Worm (Caenorhabditis elegans) whole organism, L1 larva: ENCODE measurements around the gene F11A10.6.

Experiments used
- C04F5.9 ChIP-seq: sonication (generic microtip); optimal IDR thresholded peaks from 2 replicates; lab custom pipeline; 2016; ENCODE audit warnings: missing genetic modification characterization, missing compliant biosample characterization
- C34B4.2 ChIP-seq: sonication (generic microtip); optimal IDR thresholded peaks from 2 replicates; lab custom pipeline; 2017; ENCODE audit warnings: mild to moderate bottlenecking, missing genetic modification characterization, missing compliant biosample characterization
- aha-1 ChIP-seq: fragments of 150-350 bp; optimal IDR thresholded peaks from 2 replicates; lab custom pipeline; 2014; ENCODE audit warnings: missing biosample characterization, missing genetic modification characterization
- ama-1 ChIP-seq: fragments of 150-350 bp; optimal IDR thresholded peaks from 2 replicates; lab custom pipeline; 2014
- blmp-1 ChIP-seq: fragments of 150-350 bp; optimal IDR thresholded peaks from 2 replicates; lab custom pipeline; 2014; ENCODE audit warnings: missing biosample characterization, missing genetic modification characterization
- ceh-8 ChIP-seq: fragments of 200-800 bp; sonication (Bioruptor generic); optimal IDR thresholded peaks from 2 replicates; lab custom pipeline; 2018; ENCODE audit warnings: mild to moderate bottlenecking, missing genetic modification characterization, moderate library complexity, missing compliant biosample characterization
- efl-1 ChIP-seq, 4 experiments: fragments of 150-350 bp; optimal IDR thresholded peaks in 3 of 4; peaks in 1 of 4; 1 replicate in 1 of 4; 2 replicates in 3 of 4; lab custom pipeline; 2014; ENCODE audit warnings: missing biosample characterization in 2 of 4, missing genetic modification characterization in 2 of 4, missing genetic modification reagents in 2 of 4
- efl-3 ChIP-seq: fragments of 200-800 bp; sonication (Bioruptor generic); optimal IDR thresholded peaks from 2 replicates; lab custom pipeline; 2018; ENCODE audit warnings: mild to moderate bottlenecking, missing genetic modification characterization, missing compliant biosample characterization
- egl-13 ChIP-seq: sonication (generic microtip); optimal IDR thresholded peaks from 2 replicates; lab custom pipeline; 2016; ENCODE audit warnings: missing genotype, missing genetic modification reagents, missing genetic modification characterization, missing compliant biosample characterization
- fkh-4 ChIP-seq: sonication (generic microtip); optimal IDR thresholded peaks from 2 replicates; lab custom pipeline; 2016; ENCODE audit warnings: missing compliant biosample characterization, missing genetic modification characterization, borderline replicate concordance
- fkh-8 ChIP-seq: sonication (generic microtip); optimal IDR thresholded peaks from 2 replicates; lab custom pipeline; 2016; ENCODE audit warnings: mild to moderate bottlenecking, missing genetic modification characterization, missing compliant biosample characterization
- fos-1 ChIP-seq: fragments of 150-350 bp; optimal IDR thresholded peaks from 2 replicates; lab custom pipeline; 2014; ENCODE audit warnings: missing biosample characterization, missing genetic modification characterization
- grh-1 ChIP-seq: fragments of 200-800 bp; sonication (Bioruptor generic); IDR thresholded peaks from 2 replicates; pipeline ENCODE4 v1.3.6; 2022; ENCODE audit warnings: missing genetic modification reagents, missing genetic modification characterization, missing compliant biosample characterization
- hlh-17 ChIP-seq: fragments of 200-800 bp; sonication (Bioruptor generic); optimal IDR thresholded peaks from 2 replicates; lab custom pipeline; 2018; ENCODE audit warnings: missing genetic modification characterization, mild to moderate bottlenecking, missing compliant biosample characterization, moderate library complexity, borderline replicate concordance
- hlh-4 ChIP-seq: sonication (generic microtip); optimal IDR thresholded peaks from 2 replicates; lab custom pipeline; 2016; ENCODE audit warnings: mild to moderate bottlenecking, missing genetic modification characterization, missing compliant biosample characterization
- hpl-2 ChIP-seq: fragments of 150-350 bp; optimal IDR thresholded peaks from 2 replicates; lab custom pipeline; 2014; ENCODE audit warnings: missing biosample characterization, missing genetic modification reagents, missing genetic modification characterization
- isw-1 ChIP-seq: fragments of 200-800 bp; sonication (Bioruptor generic); IDR thresholded peaks from 2 replicates; pipeline ENCODE4 v1.3.6; 2022; ENCODE audit warnings: missing genetic modification characterization, missing compliant biosample characterization
- lin-14 ChIP-seq: fragments of 200-800 bp; sonication (Bioruptor generic); optimal IDR thresholded peaks from 2 replicates; lab custom pipeline; 2018; ENCODE audit warnings: mild to moderate bottlenecking, missing genetic modification characterization, moderate library complexity, missing compliant biosample characterization
- lin-15B ChIP-seq: fragments of 150-350 bp; sonication (generic microtip); optimal IDR thresholded peaks from 3 replicates; lab custom pipeline; 2014; ENCODE audit warnings: missing biosample characterization, missing genetic modification characterization
- mdl-1 ChIP-seq, 2 experiments: fragments of 150-350 bp; optimal IDR thresholded peaks; 2 replicates each; lab custom pipeline; 2014 to 2017; ENCODE audit warnings: missing biosample characterization in 2 of 2, missing genetic modification characterization in 2 of 2, inconsistent platforms in 1 of 2
- mef-2 ChIP-seq: fragments of 150-350 bp; optimal IDR thresholded peaks from 2 replicates; lab custom pipeline; 2014; ENCODE audit warnings: missing biosample characterization, missing genetic modification characterization
- mep-1 ChIP-seq: fragments of 150-350 bp; optimal IDR thresholded peaks from 2 replicates; lab custom pipeline; 2014; ENCODE audit warnings: missing biosample characterization, missing genetic modification characterization
- nhr-11 ChIP-seq: fragments of 150-350 bp; optimal IDR thresholded peaks from 2 replicates; lab custom pipeline; 2014; ENCODE audit warnings: missing biosample characterization, missing genetic modification characterization
- nhr-12 ChIP-seq: sonication (generic microtip); optimal IDR thresholded peaks from 2 replicates; lab custom pipeline; 2017; ENCODE audit warnings: missing biosample characterization, missing genetic modification characterization
- nhr-20 ChIP-seq: sonication (generic microtip); optimal IDR thresholded peaks from 2 replicates; lab custom pipeline; 2016; ENCODE audit warnings: mild to moderate bottlenecking, missing genetic modification characterization, missing compliant biosample characterization
- nhr-28 ChIP-seq: fragments of 150-350 bp; optimal IDR thresholded peaks from 2 replicates; lab custom pipeline; 2014; ENCODE audit warnings: missing biosample characterization, missing genetic modification characterization
- nhr-71 ChIP-seq: sonication (generic microtip); optimal IDR thresholded peaks from 2 replicates; lab custom pipeline; 2016; ENCODE audit warnings: mild to moderate bottlenecking, missing genetic modification characterization, moderate library complexity, missing compliant biosample characterization
- nhr-84 ChIP-seq: sonication (generic microtip); optimal IDR thresholded peaks from 2 replicates; lab custom pipeline; 2017; ENCODE audit warnings: missing biosample characterization, missing genetic modification characterization
- rnt-1 ChIP-seq: sonication (generic microtip); optimal IDR thresholded peaks from 2 replicates; lab custom pipeline; 2016; ENCODE audit warnings: mild to moderate bottlenecking, missing genetic modification characterization, moderate library complexity, missing compliant biosample characterization
- skn-1 ChIP-seq: fragments of 150-350 bp; optimal IDR thresholded peaks from 2 replicates; lab custom pipeline; 2014; ENCODE audit warnings: missing biosample characterization, missing genetic modification characterization
- sptf-1 ChIP-seq: fragments of 150-350 bp; optimal IDR thresholded peaks from 2 replicates; lab custom pipeline; 2014; ENCODE audit warnings: missing biosample characterization, missing genetic modification characterization
- swsn-7 ChIP-seq: sonication (generic microtip); optimal IDR thresholded peaks from 2 replicates; lab custom pipeline; 2016; ENCODE audit warnings: missing genetic modification characterization, missing compliant biosample characterization
- tbx-2 ChIP-seq: sonication (generic microtip); optimal IDR thresholded peaks from 2 replicates; lab custom pipeline; 2016; ENCODE audit warnings: missing genetic modification characterization, missing compliant biosample characterization
- tlp-1 ChIP-seq: fragments of 150-350 bp; optimal IDR thresholded peaks from 2 replicates; lab custom pipeline; 2014; ENCODE audit warnings: missing biosample characterization, missing genetic modification characterization
- unc-30 ChIP-seq: sonication (generic microtip); optimal IDR thresholded peaks from 2 replicates; lab custom pipeline; 2017; ENCODE audit warnings: missing biosample characterization, missing genetic modification characterization
- unc-86 ChIP-seq: sonication (generic microtip); optimal IDR thresholded peaks from 2 replicates; lab custom pipeline; 2016; ENCODE audit warnings: missing genetic modification characterization, missing compliant biosample characterization
- vab-15 ChIP-seq: sonication (generic microtip); optimal IDR thresholded peaks from 2 replicates; lab custom pipeline; 2017; ENCODE audit warnings: missing genotype, mild to moderate bottlenecking, missing genetic modification characterization, missing compliant biosample characterization
- ztf-11 ChIP-seq, 2 experiments: sonication (generic microtip); optimal IDR thresholded peaks; 2 replicates each; lab custom pipeline; 2016 to 2017; ENCODE audit warnings: missing genetic modification characterization in 2 of 2, missing biosample characterization in 1 of 2, missing compliant biosample characterization in 1 of 2
- ztf-4 ChIP-seq: fragments of 150-350 bp; optimal IDR thresholded peaks from 2 replicates; lab custom pipeline; 2014; ENCODE audit warnings: missing biosample characterization, missing genetic modification characterization

The F11A10.6 gene

DNA sequence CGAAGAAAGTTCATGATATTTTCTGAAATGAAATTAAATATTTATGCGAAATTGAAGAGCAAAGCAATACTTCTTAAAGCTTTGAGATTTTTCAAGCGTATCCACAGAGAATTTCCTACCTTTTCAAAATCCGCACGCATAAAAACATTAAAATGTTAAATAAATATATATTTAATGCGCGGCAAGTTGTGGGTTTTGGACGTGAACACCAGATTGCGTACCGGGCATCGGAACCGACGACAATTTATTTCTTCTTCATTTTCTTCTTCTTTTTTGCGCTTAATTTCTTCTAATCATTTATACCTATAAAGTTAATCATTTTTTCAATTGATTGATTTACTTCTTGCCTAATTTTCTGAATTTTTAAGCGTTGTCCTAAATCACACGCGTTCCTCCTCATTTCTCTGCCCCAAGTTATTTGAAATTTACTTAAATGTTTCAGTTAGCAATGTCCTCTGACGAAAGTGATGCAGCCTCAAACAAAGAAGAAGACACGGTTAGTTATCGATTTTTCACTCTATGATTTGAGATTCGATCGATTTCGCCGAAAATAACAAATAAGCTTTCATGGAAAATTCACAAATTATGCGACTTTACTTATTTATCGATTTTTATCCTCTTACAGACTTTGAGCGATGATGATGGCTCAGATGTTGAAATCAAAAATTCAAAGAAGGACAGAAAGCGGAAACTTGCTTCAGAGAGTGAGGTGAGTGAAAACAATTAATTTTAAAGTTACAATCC, 38.2 kb downstream of the F11A10.6 start, which contains the start of the genes bre-5 and spt-5 (continued):
- TF ChIP-seq mef-2 (tag; lab: Kevin White, UChicago) (no peak), hlh-4 (tag; lab: Kevin White, UChicago) (no peak), sptf-1 (tag; lab: Kevin White, UChicago) (no peak), lin-14 (GFP tag; lab: Kevin White, UChicago) (no peak), nhr-84 (no peak), efl-1 (optimal IDR thresholded peaks at IDR 0.05; lab: Kevin White, UChicago) (peak; percentile 24 to 47), efl-1 (GFP tag; optimal IDR thresholded peaks at IDR 0.05 in 1 of 2; lab: Kevin White, UChicago) (peak; percentile 50 to 72), nhr-12 (tag; lab: Kevin White, UChicago) (no peak), fkh-4 (tag; lab: Kevin White, UChicago) (no peak), blmp-1 (tag; lab: Kevin White, UChicago) (no peak), lin-15B (no peak), rnt-1 (peak; percentile 5), ztf-11 (tag; optimal IDR thresholded peaks at IDR 0.05; lab: Kevin White, UChicago) (no peak), hlh-17 (GFP tag; lab: Kevin White, UChicago) (no peak), fos-1 (tag; lab: Kevin White, UChicago) (no peak), hpl-2 (GFP tag; lab: Kevin White, UChicago) (no peak), tbx-2 (no peak), mdl-1 (tag; optimal IDR thresholded peaks at IDR 0.05; lab: Kevin White, UChicago) (no peak), unc-86 (no peak), fkh-8 (no peak), tlp-1 (tag; lab: Kevin White, UChicago) (no peak), nhr-20 (tag; lab: Kevin White, UChicago) (peak; percentile 34), nhr-11 (tag; lab: Kevin White, UChicago) (no peak), nhr-28 (tag; lab: Kevin White, UChicago) (no peak), aha-1 (tag; lab: Kevin White, UChicago) (no peak), isw-1 (GFP tag; lab: Robert Waterston, UW) (no peak), efl-3 (no peak), skn-1 (tag; lab: Kevin White, UChicago) (no peak), ztf-4 (no peak), ama-1 (lab: Kevin White, UChicago) (no peak), C04F5.9 (tag; lab: Kevin White, UChicago) (no peak), grh-1 (GFP tag; lab: Robert Waterston, UW) (no peak), swsn-7 (peak; percentile 25), vab-15 (no peak)
- TF ChIP-seq, all 84 proteins: peak for 16

DNA sequence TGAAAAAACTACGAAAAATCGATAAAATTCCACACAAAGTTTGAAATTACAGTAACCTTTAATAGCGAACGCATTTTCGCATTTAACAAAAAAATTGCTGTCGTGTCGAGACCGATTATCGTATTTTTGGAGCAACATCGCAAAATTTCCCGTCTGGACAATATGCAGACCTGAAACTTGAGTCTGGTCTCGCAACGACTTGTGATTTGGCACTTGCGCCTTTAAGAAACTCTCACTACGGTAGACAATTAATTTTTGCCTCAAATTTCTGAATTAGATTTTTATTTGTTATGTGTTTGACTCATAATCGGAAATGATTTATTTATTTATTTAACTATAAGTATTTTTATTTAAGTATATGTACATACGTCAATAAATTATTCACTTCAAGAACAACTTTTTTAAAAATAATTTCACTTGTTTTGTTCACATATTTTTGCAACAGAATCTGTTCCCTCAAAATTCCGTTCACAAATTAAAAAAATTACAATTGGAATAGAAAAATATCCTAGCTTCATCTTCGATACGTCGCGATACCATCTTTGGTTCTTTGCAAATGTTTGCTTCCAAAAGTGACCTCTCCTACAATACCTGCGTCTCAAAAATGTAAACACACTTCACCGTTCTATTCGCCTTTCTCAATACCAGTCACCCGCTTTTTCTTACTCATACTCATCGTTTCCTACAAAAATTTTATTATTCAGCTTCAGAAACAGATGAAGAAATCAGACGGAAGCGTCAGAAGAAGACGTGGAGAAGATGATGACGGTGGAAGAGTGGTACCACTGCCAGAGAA, 41.7 kb downstream of the F11A10.6 start, which contains the start of gene T12G3.4:
Gene T12G3.4 (plus strand): TSS at position 705 of the 796 bp plus-strand sequence.
- TF ChIP-seq C04F5.9 (tag; lab: Kevin White, UChicago) (no peak), rnt-1 (no peak), blmp-1 (tag; lab: Kevin White, UChicago) (no peak), unc-30 (tag; lab: Kevin White, UChicago) (no peak), egl-13 (tag; lab: Kevin White, UChicago) (no peak), ceh-8 (GFP tag; lab: Kevin White, UChicago) (no peak), isw-1 (GFP tag; lab: Robert Waterston, UW) (no peak), nhr-71 (tag; lab: Kevin White, UChicago) (no peak), mep-1 (tag; lab: Kevin White, UChicago) (no peak), C34B4.2 (tag; lab: Kevin White, UChicago) (no peak)
